In the genomic region with DNA sequence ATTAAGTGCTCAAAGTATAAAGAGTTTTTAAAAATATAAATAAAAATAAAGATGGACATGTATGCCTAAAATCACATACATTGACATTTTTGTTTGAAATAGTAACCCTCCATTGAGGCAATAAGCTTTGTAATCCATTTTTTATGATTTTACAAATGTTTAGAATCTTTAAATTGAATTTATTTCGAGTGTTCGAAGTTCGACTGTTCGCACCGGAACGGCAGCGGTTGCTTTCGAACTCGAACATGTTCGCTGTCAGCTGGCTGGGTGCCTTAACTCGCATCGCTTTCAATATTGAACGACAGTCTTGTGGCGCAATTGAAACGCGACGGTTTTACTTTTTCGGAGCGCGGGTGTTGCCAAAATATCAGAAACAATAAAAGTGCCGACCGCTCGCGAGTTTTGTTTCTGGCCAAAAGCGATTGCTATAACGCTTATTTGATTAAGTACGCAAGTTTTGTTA, we compare ENCODE assay signal across 1 fruit fly cellular context.
A peak's percentile ranks its signal among the peaks of the same experiment; 100 is the strongest.
TF ChIP-seq lines count a peak whose summit lies in the region.

A gene (plus strand): TSS at position 299 of the 463 bp plus-strand sequence.

TF ChIP-seq in whole organism, embryonic, 481 proteins besides CTCF, POLR2A, EP300 and RAD21 (continued from another document and continues in another):
- TF ChIP-seq tup (GFP tag; optimal IDR thresholded peaks at IDR 0.05; lab: Kevin White, UChicago) (no peak), Gsc (GFP tag; IDR thresholded peaks at IDR 0.05; lab: Robert Waterston, UW) (no peak), Kr (GFP tag; optimal IDR thresholded peaks at IDR 0.05; lab: Kevin White, UChicago) (no peak), CG9215 (GFP tag; IDR thresholded peaks at IDR 0.05; lab: Robert Waterston, UW) (no peak), CG18619 (GFP tag; optimal IDR thresholded peaks at IDR 0.05; lab: Kevin White, UChicago) (no peak), NFAT (GFP tag; IDR thresholded peaks at IDR 0.05; lab: Robert Waterston, UW) (peak; percentile 55; the same call in 1 of the 2 replicates), ash1 (GFP tag; optimal IDR thresholded peaks at IDR 0.05; lab: Kevin White, UChicago) (peak; percentile 79), vvl (GFP tag; IDR thresholded peaks at IDR 0.05; lab: Robert Waterston, UW) (peak; percentile 82; the same call in 1 of the 2 replicates), Jarid2 (GFP tag; optimal IDR thresholded peaks at IDR 0.05; lab: Kevin White, UChicago) (peak; percentile 99), Lhr (GFP tag; optimal IDR thresholded peaks at IDR 0.05; lab: Kevin White, UChicago) (no peak), Lim3 (GFP tag; IDR thresholded peaks at IDR 0.05; lab: Robert Waterston, UW) (no peak), slbo (GFP tag; IDR thresholded peaks at IDR 0.05; lab: Robert Waterston, UW) (0 out of 2 replicates have a peak, but pooled peaks have one; percentile 27), zen2 (GFP tag; IDR thresholded peaks at IDR 0.05; lab: Robert Waterston, UW; ENCODE audit: partially characterized antibody) (no peak), pfk (GFP tag; optimal IDR thresholded peaks at IDR 0.05; lab: Kevin White, UChicago) (peak; percentile 52), CoRest (tag; optimal IDR thresholded peaks at IDR 0.05; lab: Kevin White, UChicago) (no peak), CG14050 (GFP tag; IDR thresholded peaks at IDR 0.05; lab: Robert Waterston, UW) (peak; percentile 52; the same call in 2 of the 3 replicates), CG18476 (GFP tag; optimal IDR thresholded peaks at IDR 0.05; lab: Kevin White, UChicago) (peak; percentile 31), CG3995 (GFP tag; optimal IDR thresholded peaks at IDR 0.05; lab: Kevin White, UChicago) (no peak), zen (tag; optimal IDR thresholded peaks at IDR 0.05; lab: Kevin White, UChicago) (peak; percentile 18), TFAM (GFP tag; optimal IDR thresholded peaks at IDR 0.05; lab: Kevin White, UChicago) (no peak), cg (GFP tag; optimal IDR thresholded peaks at IDR 0.05; lab: Kevin White, UChicago) (no peak), CG2678 (tag; optimal IDR thresholded peaks at IDR 0.05; lab: Kevin White, UChicago) (peak; percentile 71), CG15269 (tag; optimal IDR thresholded peaks at IDR 0.05; lab: Kevin White, UChicago) (peak; percentile 16), Myb (GFP tag; optimal IDR thresholded peaks at IDR 0.05; lab: Kevin White, UChicago) (peak; percentile 21), CG1602 (GFP tag; optimal IDR thresholded peaks at IDR 0.05; lab: Kevin White, UChicago) (no peak), CG31441 (GFP tag; IDR thresholded peaks at IDR 0.05; lab: Robert Waterston, UW) (0 out of 2 replicates have a peak, but pooled peaks have one; percentile 32), tin (GFP tag; optimal IDR thresholded peaks at IDR 0.05; lab: Kevin White, UChicago) (peak; percentile 24), unc-4 (GFP tag; IDR thresholded peaks at IDR 0.05; lab: Robert Waterston, UW; ENCODE audit: partially characterized antibody) (0 out of 2 replicates have a peak, but pooled peaks have one; percentile 32), pum (GFP tag; optimal IDR thresholded peaks at IDR 0.05; lab: Kevin White, UChicago) (no peak), B-H2 (GFP tag; optimal IDR thresholded peaks at IDR 0.05; lab: Kevin White, UChicago) (peak; percentile 90), pnt (GFP tag; optimal IDR thresholded peaks at IDR 0.05; lab: Kevin White, UChicago) (no peak), knrl (GFP tag; IDR thresholded peaks at IDR 0.05; lab: Robert Waterston, UW; ENCODE audit: partially characterized antibody) (no peak), Sox102F (GFP tag; optimal IDR thresholded peaks at IDR 0.05; lab: Kevin White, UChicago) (peak; percentile 8), CG4617 (GFP tag; optimal IDR thresholded peaks at IDR 0.05; lab: Kevin White, UChicago; ENCODE audit: borderline replicate concordance) (no peak), Xbp1 (GFP tag; optimal IDR thresholded peaks at IDR 0.05; lab: Kevin White, UChicago) (no peak), Sin3A (optimal IDR thresholded peaks at IDR 0.05; lab: Kevin White, UChicago) (no peak), Doc3 (GFP tag; IDR thresholded peaks at IDR 0.05; lab: Robert Waterston, UW; ENCODE audit: partially characterized antibody) (no peak), CG4404 (GFP tag; IDR thresholded peaks at IDR 0.05; lab: Robert Waterston, UW) (no peak), caup (GFP tag; optimal IDR thresholded peaks at IDR 0.05; lab: Kevin White, UChicago; ENCODE audit: severe bottlenecking) (peak; percentile 94), vfl (GFP tag; optimal IDR thresholded peaks at IDR 0.05; lab: Kevin White, UChicago) (peak; percentile 51), tx (GFP tag; optimal IDR thresholded peaks at IDR 0.05; lab: Kevin White, UChicago) (no peak), crp (GFP tag; optimal IDR thresholded peaks at IDR 0.05; lab: Kevin White, UChicago) (no peak), CG16815 (GFP tag; optimal IDR thresholded peaks at IDR 0.05; lab: Kevin White, UChicago) (no peak), CG6854 (GFP tag; optimal IDR thresholded peaks at IDR 0.05; lab: Kevin White, UChicago) (peak; percentile 87), Drgx (GFP tag; IDR thresholded peaks at IDR 0.05; lab: Robert Waterston, UW) (peak; percentile 53), Pdp1 (GFP tag; optimal IDR thresholded peaks at IDR 0.05; lab: Kevin White, UChicago) (peak in 1 of 2 experiments; percentile 56), CG15479 (GFP tag; optimal IDR thresholded peaks at IDR 0.05; lab: Kevin White, UChicago) (no peak), Spps (tag; optimal IDR thresholded peaks at IDR 0.05; lab: Kevin White, UChicago) (peak; percentile 37), sob (GFP tag; IDR thresholded peaks at IDR 0.05; lab: Robert Waterston, UW) (peak; percentile 79), CG8388 (GFP tag; optimal IDR thresholded peaks at IDR 0.05; lab: Kevin White, UChicago) (peak; percentile 27), Ets65A (GFP tag; lab: Kevin White, UChicago) (no peak), sima (GFP tag; optimal IDR thresholded peaks at IDR 0.05; lab: Kevin White, UChicago) (no peak), CG33557 (GFP tag; optimal IDR thresholded peaks at IDR 0.05; lab: Kevin White, UChicago) (no peak), Vsx1 (GFP tag; optimal IDR thresholded peaks at IDR 0.05; lab: Kevin White, UChicago) (peak; percentile 69), CG18764 (GFP tag; optimal IDR thresholded peaks at IDR 0.05; lab: Kevin White, UChicago) (peak; percentile 31), esg (GFP tag; conservative IDR thresholded peaks at IDR 0.05; lab: Robert Waterston, UW) (no peak; the same call in 1 of the 2 replicates), C15 (GFP tag; IDR thresholded peaks at IDR 0.05; lab: Robert Waterston, UW) (no peak), CG11456 (GFP tag; IDR thresholded peaks at IDR 0.05; lab: Robert Waterston, UW) (no peak), otp (GFP tag; IDR thresholded peaks at IDR 0.05; lab: Robert Waterston, UW) (peak; percentile 21; the same call in 1 of the 3 replicates), pan (optimal IDR thresholded peaks at IDR 0.05; lab: Kevin White, UChicago) (no peak), pan (GFP tag; optimal IDR thresholded peaks at IDR 0.05 in 1 of 2, IDR thresholded peaks at IDR 0.05 in 1 of 2) (peak in 1 of 2 experiments; percentile 64), CG17568 (GFP tag; optimal IDR thresholded peaks at IDR 0.05; lab: Kevin White, UChicago) (peak; percentile 68), CG3065 (GFP tag; optimal IDR thresholded peaks at IDR 0.05; lab: Kevin White, UChicago) (no peak), Hmr (GFP tag; optimal IDR thresholded peaks at IDR 0.05; lab: Kevin White, UChicago) (peak; percentile 90), CG9797 (GFP tag; optimal IDR thresholded peaks at IDR 0.05; lab: Kevin White, UChicago) (no peak), ken (GFP tag; IDR thresholded peaks at IDR 0.05; lab: Robert Waterston, UW) (no peak), sens-2 (GFP tag; IDR thresholded peaks at IDR 0.05; lab: Robert Waterston, UW) (no peak), gsb-n (tag; optimal IDR thresholded peaks at IDR 0.05; lab: Kevin White, UChicago) (peak; percentile 7), CHES-1-like (GFP tag; optimal IDR thresholded peaks at IDR 0.05; lab: Kevin White, UChicago) (peak; percentile 60), Mrtf (GFP tag; IDR thresholded peaks at IDR 0.05; lab: Robert Waterston, UW) (no peak), amos (GFP tag; IDR thresholded peaks at IDR 0.05; lab: Robert Waterston, UW; ENCODE audit: partially characterized antibody) (peak; percentile 54; the same call in 1 of the 2 replicates), CG13123 (GFP tag; optimal IDR thresholded peaks at IDR 0.05; lab: Kevin White, UChicago) (no peak), CG34376 (GFP tag; optimal IDR thresholded peaks at IDR 0.05; lab: Kevin White, UChicago) (peak; percentile 91), Lpt (GFP tag; optimal IDR thresholded peaks at IDR 0.05; lab: Kevin White, UChicago) (no peak), insv (GFP tag; optimal IDR thresholded peaks at IDR 0.05; lab: Kevin White, UChicago) (peak in 1 of 2 experiments; percentile 10), mam (GFP tag; optimal IDR thresholded peaks at IDR 0.05; lab: Kevin White, UChicago) (no peak), CG31388 (GFP tag; optimal IDR thresholded peaks at IDR 0.05; lab: Kevin White, UChicago) (no peak), Six4 (GFP tag; optimal IDR thresholded peaks at IDR 0.05; lab: Kevin White, UChicago) (peak; percentile 6), E2f1 (GFP tag; IDR thresholded peaks at IDR 0.05; lab: Robert Waterston, UW) (no peak), Dll (GFP tag; IDR thresholded peaks at IDR 0.05; lab: Robert Waterston, UW; ENCODE audit: partially characterized antibody) (0 out of 4 replicates have a peak, but pooled peaks have one; percentile 37), CG2199 (GFP tag; IDR thresholded peaks at IDR 0.05; lab: Robert Waterston, UW) (0 out of 3 replicates have a peak, but pooled peaks have one; percentile 41), wor (GFP tag; IDR thresholded peaks at IDR 0.05; lab: Robert Waterston, UW) (no peak), fu2 (GFP tag; optimal IDR thresholded peaks at IDR 0.05; lab: Kevin White, UChicago) (no peak), H15 (GFP tag; IDR thresholded peaks at IDR 0.05; lab: Robert Waterston, UW) (no peak), CG30431 (GFP tag; optimal IDR thresholded peaks at IDR 0.05; lab: Kevin White, UChicago) (no peak), CG11247 (GFP tag; IDR thresholded peaks at IDR 0.05; lab: Robert Waterston, UW) (no peak), CG2875 (GFP tag; optimal IDR thresholded peaks at IDR 0.05; lab: Kevin White, UChicago) (no peak), nmo (GFP tag; optimal IDR thresholded peaks at IDR 0.05; lab: Kevin White, UChicago) (no peak), Mes4 (GFP tag; optimal IDR thresholded peaks at IDR 0.05; lab: Kevin White, UChicago) (no peak), CG8290 (GFP tag; optimal IDR thresholded peaks at IDR 0.05; lab: Kevin White, UChicago) (no peak), CG8290 (tag; optimal IDR thresholded peaks at IDR 0.05; lab: Kevin White, UChicago) (peak in 1 of 2 experiments; percentile 87), kni (GFP tag; optimal IDR thresholded peaks at IDR 0.05; lab: Kevin White, UChicago) (no peak), Max (GFP tag; optimal IDR thresholded peaks at IDR 0.05; lab: Kevin White, UChicago) (peak; percentile 52), CG15073 (GFP tag; optimal IDR thresholded peaks at IDR 0.05; lab: Kevin White, UChicago) (no peak), tio (GFP tag; optimal IDR thresholded peaks at IDR 0.05; lab: Kevin White, UChicago) (no peak), cwo (GFP tag; optimal IDR thresholded peaks at IDR 0.05; lab: Kevin White, UChicago) (peak; percentile 68), gfzf (GFP tag; optimal IDR thresholded peaks at IDR 0.05; lab: Kevin White, UChicago) (no peak), fru (optimal IDR thresholded peaks at IDR 0.05; lab: Kevin White, UChicago) (no peak), slou (GFP tag; optimal IDR thresholded peaks at IDR 0.05; lab: Kevin White, UChicago) (no peak), CG10274 (GFP tag; optimal IDR thresholded peaks at IDR 0.05; lab: Kevin White, UChicago) (no peak), CG12299 (tag; optimal IDR thresholded peaks at IDR 0.05; lab: Kevin White, UChicago) (peak; percentile 4), CG6254 (GFP tag; optimal IDR thresholded peaks at IDR 0.05; lab: Kevin White, UChicago) (peak; percentile 8), CG33213 (GFP tag; optimal IDR thresholded peaks at IDR 0.05; lab: Kevin White, UChicago) (peak; percentile 11), CG8281 (tag; optimal IDR thresholded peaks at IDR 0.05; lab: Kevin White, UChicago) (no peak), Hsf (GFP tag; optimal IDR thresholded peaks at IDR 0.05; lab: Kevin White, UChicago) (no peak), CG14710 (tag; optimal IDR thresholded peaks at IDR 0.05; lab: Kevin White, UChicago) (peak; percentile 39), peb (GFP tag; IDR thresholded peaks at IDR 0.05; lab: Robert Waterston, UW) (no peak), hb (GFP tag; IDR thresholded peaks at IDR 0.05; lab: Robert Waterston, UW; ENCODE audit: partially characterized antibody) (no peak), cato (GFP tag; optimal IDR thresholded peaks at IDR 0.05; lab: Kevin White, UChicago; ENCODE audit: borderline replicate concordance) (no peak), CG14860 (GFP tag; IDR thresholded peaks at IDR 0.05; lab: Robert Waterston, UW; ENCODE audit: partially characterized antibody) (no peak), HLH4C (GFP tag; IDR thresholded peaks at IDR 0.05; lab: Robert Waterston, UW; ENCODE audit: partially characterized antibody) (peak; percentile 36; the same call in 1 of the 3 replicates), Chrac-16 (GFP tag; optimal IDR thresholded peaks at IDR 0.05; lab: Kevin White, UChicago) (no peak), trem (tag; optimal IDR thresholded peaks at IDR 0.05; lab: Kevin White, UChicago) (peak; percentile 44), D19A (tag; optimal IDR thresholded peaks at IDR 0.05; lab: Kevin White, UChicago) (peak; percentile 30), ERR (GFP tag; optimal IDR thresholded peaks at IDR 0.05; lab: Kevin White, UChicago) (no peak), CG18599 (GFP tag; optimal IDR thresholded peaks at IDR 0.05; lab: Kevin White, UChicago) (peak; percentile 85), Usf (GFP tag; optimal IDR thresholded peaks at IDR 0.05; lab: Kevin White, UChicago) (no peak), cas (GFP tag; IDR thresholded peaks at IDR 0.05; lab: Robert Waterston, UW) (0 out of 2 replicates have a peak, but pooled peaks have one; percentile 36), danr (GFP tag; IDR thresholded peaks at IDR 0.05; lab: Robert Waterston, UW) (no peak), row (GFP tag; IDR thresholded peaks at IDR 0.05; lab: Robert Waterston, UW) (peak; percentile 67), pzg (GFP tag; optimal IDR thresholded peaks at IDR 0.05; lab: Kevin White, UChicago) (peak; percentile 3), Ssrp (tag; optimal IDR thresholded peaks at IDR 0.05; lab: Kevin White, UChicago) (no peak), Camta (GFP tag; optimal IDR thresholded peaks at IDR 0.05; lab: Kevin White, UChicago) (no peak), twi (tag; optimal IDR thresholded peaks at IDR 0.05; lab: Kevin White, UChicago) (no peak), CG4730 (GFP tag; IDR thresholded peaks at IDR 0.05; lab: Robert Waterston, UW) (no peak)
